Fruit fly (Drosophila melanogaster): Measurements from ENCODE around the gene ATPsynCF6.

The ATPsynCF6 gene

DNA sequence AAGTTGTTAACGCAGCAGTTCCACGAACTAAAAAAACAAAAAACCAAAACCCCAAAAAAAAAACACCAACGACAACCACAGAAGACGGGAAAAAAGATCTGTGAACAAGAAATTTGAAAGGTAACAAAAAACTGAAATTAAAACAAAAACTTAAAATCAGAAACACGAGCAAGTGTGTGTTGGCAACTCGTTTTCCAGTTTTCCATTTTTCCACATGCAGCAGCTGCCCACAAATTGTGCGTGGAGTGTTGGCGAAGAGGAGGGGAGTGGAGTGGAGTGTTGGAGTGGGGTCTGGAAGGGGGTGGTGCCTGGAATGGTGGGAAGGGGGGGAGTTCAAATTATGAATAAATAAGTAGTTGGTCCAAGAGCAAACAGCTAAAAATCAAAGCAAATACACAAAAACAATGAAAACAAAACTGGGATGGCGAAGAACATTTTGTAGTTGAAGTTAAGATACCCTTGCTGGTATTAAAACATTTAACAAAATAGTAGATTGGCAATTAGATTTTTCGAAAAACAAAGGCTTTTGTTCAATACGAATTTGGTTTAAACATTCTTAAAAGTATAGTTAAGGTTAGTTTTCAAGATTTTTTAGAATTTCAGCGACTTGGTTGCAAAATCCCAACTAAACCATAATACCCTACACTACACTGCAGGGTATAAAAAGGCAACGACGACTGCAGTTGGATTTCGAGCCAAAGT is 22.4 kb downstream of the ATPsynCF6 start (continued):
- TF ChIP-seq jumu (GFP tag; optimal IDR thresholded peaks at IDR 0.05): peak; percentile 32
- no peak for TF ChIP-seq CG14667 (GFP tag; IDR thresholded peaks at IDR 0.05)
- peak; percentile 72 for TF ChIP-seq row (GFP tag; IDR thresholded peaks at IDR 0.05)
- TF ChIP-seq ap (GFP tag; IDR thresholded peaks at IDR 0.05): no peak
- TF ChIP-seq CG14860 (GFP tag; IDR thresholded peaks at IDR 0.05; ENCODE audit: partially characterized antibody): no peak
- no peak for TF ChIP-seq Myb (GFP tag; optimal IDR thresholded peaks at IDR 0.05)
- no peak for TF ChIP-seq CG15479 (GFP tag; optimal IDR thresholded peaks at IDR 0.05)
- no peak for TF ChIP-seq amos (GFP tag; IDR thresholded peaks at IDR 0.05; ENCODE audit: partially characterized antibody)
- TF ChIP-seq CG30020 (tag; optimal IDR thresholded peaks at IDR 0.05): no peak
- TF ChIP-seq Bgb (GFP tag; IDR thresholded peaks at IDR 0.05; ENCODE audit: partially characterized antibody): no peak

DNA sequence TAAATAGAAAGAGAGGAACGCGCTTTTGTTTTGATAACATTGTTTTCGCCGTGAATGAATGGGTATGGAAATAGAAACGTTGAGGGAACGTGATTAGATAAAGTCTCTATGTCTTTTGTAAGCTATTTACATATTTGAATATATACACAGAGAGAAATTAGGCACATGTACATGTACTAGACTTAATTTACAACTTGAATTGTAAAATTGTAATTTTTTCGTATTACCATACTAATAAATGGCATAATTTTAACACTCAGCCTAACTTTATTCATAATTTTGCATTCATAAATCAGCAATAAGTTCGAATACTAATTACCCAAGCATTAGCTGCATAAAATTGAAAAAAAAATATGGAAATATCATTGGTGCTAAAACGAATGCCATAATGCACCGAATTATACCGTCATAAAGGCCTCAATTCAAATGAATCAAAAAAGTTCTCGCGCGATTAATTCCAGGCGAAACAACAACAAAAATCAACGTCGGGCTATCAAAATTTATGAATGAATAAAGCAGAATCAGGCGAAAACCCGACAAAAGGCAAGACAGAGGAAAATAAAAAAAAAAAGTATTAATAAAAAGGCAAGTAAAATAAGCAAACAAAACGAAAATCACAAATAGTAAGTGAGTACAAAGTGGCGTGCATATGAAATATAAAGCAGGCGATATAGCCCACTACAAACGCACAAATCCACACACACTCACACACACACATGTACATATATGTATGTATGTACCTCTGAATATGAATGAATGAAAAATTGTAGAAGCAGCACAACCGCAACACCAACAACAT is 23.1 kb downstream of the ATPsynCF6 start:
- TF ChIP-seq Mad (GFP tag; optimal IDR thresholded peaks at IDR 0.05): no peak
- no peak for TF ChIP-seq CG17912 (GFP tag; optimal IDR thresholded peaks at IDR 0.05)
- TF ChIP-seq lbe (GFP tag; optimal IDR thresholded peaks at IDR 0.05): no peak
- TF ChIP-seq CG9215 (GFP tag; IDR thresholded peaks at IDR 0.05): 0 out of 2 replicates have a peak, but pooled peaks have one; percentile 5
- TF ChIP-seq dmrt99B (tag; optimal IDR thresholded peaks at IDR 0.05): peak; percentile 73
- TF ChIP-seq jumu (GFP tag; optimal IDR thresholded peaks at IDR 0.05): no peak
- peak; percentile 72 for TF ChIP-seq CG2712 (tag; optimal IDR thresholded peaks at IDR 0.05)
- TF ChIP-seq sd (tag; optimal IDR thresholded peaks at IDR 0.05): no peak
- no peak for TF ChIP-seq CG11456 (GFP tag; IDR thresholded peaks at IDR 0.05)
- no peak for TF ChIP-seq cad (GFP tag; optimal IDR thresholded peaks at IDR 0.05)
- no peak for TF ChIP-seq gsb (GFP tag; IDR thresholded peaks at IDR 0.05)
- no peak for TF ChIP-seq CG8290 (GFP tag; optimal IDR thresholded peaks at IDR 0.05)
- peak in 1 of 2 experiments; percentile 58 for TF ChIP-seq CG8290 (tag; optimal IDR thresholded peaks at IDR 0.05)
- TF ChIP-seq en (GFP tag; optimal IDR thresholded peaks at IDR 0.05): no peak
- TF ChIP-seq CG4360 (GFP tag; IDR thresholded peaks at IDR 0.05): 0 out of 2 replicates have a peak, but pooled peaks have one; percentile 15
- peak; percentile 50 for TF ChIP-seq nerfin-1 (tag; optimal IDR thresholded peaks at IDR 0.05)
- peak; percentile 79 for TF ChIP-seq Sox102F (GFP tag; optimal IDR thresholded peaks at IDR 0.05)
- TF ChIP-seq CG2129 (GFP tag; IDR thresholded peaks at IDR 0.05; ENCODE audit: partially characterized antibody): no peak
- TF ChIP-seq grau (tag; optimal IDR thresholded peaks at IDR 0.05): peak; percentile 72
- TF ChIP-seq CG13624 (GFP tag; optimal IDR thresholded peaks at IDR 0.05): no peak
- TF ChIP-seq Dll (GFP tag; IDR thresholded peaks at IDR 0.05; ENCODE audit: partially characterized antibody): no peak
- no peak for TF ChIP-seq CG17802 (tag; optimal IDR thresholded peaks at IDR 0.05)
- peak; percentile 18 for TF ChIP-seq CG12942 (GFP tag; optimal IDR thresholded peaks at IDR 0.05)
- peak; percentile 43 for TF ChIP-seq nom (GFP tag; optimal IDR thresholded peaks at IDR 0.05)
- TF ChIP-seq org-1 (GFP tag; optimal IDR thresholded peaks at IDR 0.05): peak; percentile 38
- no peak for TF ChIP-seq mld (GFP tag; IDR thresholded peaks at IDR 0.05; ENCODE audit: partially characterized antibody)
- TF ChIP-seq Nf-YA (GFP tag; IDR thresholded peaks at IDR 0.05): no peak
- TF ChIP-seq Jarid2 (GFP tag; optimal IDR thresholded peaks at IDR 0.05): no peak
- no peak for TF ChIP-seq CG33213 (GFP tag; optimal IDR thresholded peaks at IDR 0.05)
- no peak for TF ChIP-seq pnt (GFP tag; optimal IDR thresholded peaks at IDR 0.05)
- TF ChIP-seq gt (GFP tag; IDR thresholded peaks at IDR 0.05): 0 out of 2 replicates have a peak, but pooled peaks have one; percentile 11
- no peak for TF ChIP-seq sisA (GFP tag; IDR thresholded peaks at IDR 0.05)
- TF ChIP-seq CG8944 (GFP tag; optimal IDR thresholded peaks at IDR 0.05): no peak
- no peak for TF ChIP-seq Doc3 (GFP tag; IDR thresholded peaks at IDR 0.05; ENCODE audit: partially characterized antibody)
- TF ChIP-seq kay (GFP tag; optimal IDR thresholded peaks at IDR 0.05): peak; percentile 42
- TF ChIP-seq gro (GFP tag; optimal IDR thresholded peaks at IDR 0.05): peak; percentile 1
- TF ChIP-seq wdn (GFP tag; IDR thresholded peaks at IDR 0.05): no peak
- no peak for TF ChIP-seq Dad (GFP tag; optimal IDR thresholded peaks at IDR 0.05)

Data from whole organism, embryonic.